Worm (Caenorhabditis elegans): ENCODE results near the gene ubh-4.

The ubh-4 gene

DNA sequence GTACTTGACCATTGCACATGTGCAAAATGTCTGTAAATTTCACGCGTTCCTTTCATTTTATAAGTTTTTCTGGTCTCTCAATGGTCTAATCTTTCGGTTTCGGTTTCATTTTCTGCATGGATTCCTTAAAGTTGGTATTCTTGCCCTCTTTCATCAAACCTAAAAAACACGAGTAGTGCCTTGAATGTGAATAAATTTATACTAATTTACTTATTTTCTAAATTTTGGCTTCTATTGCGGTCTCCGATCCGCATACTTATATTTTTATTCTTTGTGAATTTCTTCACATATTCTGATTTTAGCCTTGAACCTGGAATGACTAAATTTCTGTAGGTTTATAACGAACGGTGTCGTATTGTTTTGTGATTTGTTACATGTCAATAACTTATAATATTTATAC, 26.6 kb upstream of the ubh-4 start, which contains the start of gene pdha-1:
pdha-1 (plus strand) TSS at position 301 of the 400 bp plus-strand sequence.
- TF ChIP-seq let-526 (GFP tag; IDR thresholded peaks at IDR 0.05) (no peak), mes-4 (tag; optimal IDR thresholded peaks at IDR 0.05) (no peak), snpc-3.4 (tag; optimal IDR thresholded peaks at IDR 0.05) (no peak), lsl-1 (GFP tag; optimal IDR thresholded peaks at IDR 0.05) (peak; percentile 10), F22D6.2 (tag; optimal IDR thresholded peaks at IDR 0.05) (no peak), hmg-20 (GFP tag; IDR thresholded peaks at IDR 0.05) (no peak), let-607 (tag; optimal IDR thresholded peaks at IDR 0.05) (peak in 1 of 2 experiments; percentile 12), hrde-1 (tag; optimal IDR thresholded peaks at IDR 0.05; ENCODE audit: borderline replicate concordance) (peak; percentile 32), Y56A3A.18 (GFP tag; IDR thresholded peaks at IDR 0.05) (peak; percentile 44; the same call in 1 of the 2 replicates), attf-3 (GFP tag; conservative IDR thresholded peaks at IDR 0.05) (no peak), Y53G8AR.9 (GFP tag; conservative IDR thresholded peaks at IDR 0.05) (no peak), sptf-2 (GFP tag; optimal IDR thresholded peaks at IDR 0.05) (no peak), hsf-1 (GFP tag; IDR thresholded peaks at IDR 0.05) (peak; percentile 62)

DNA sequence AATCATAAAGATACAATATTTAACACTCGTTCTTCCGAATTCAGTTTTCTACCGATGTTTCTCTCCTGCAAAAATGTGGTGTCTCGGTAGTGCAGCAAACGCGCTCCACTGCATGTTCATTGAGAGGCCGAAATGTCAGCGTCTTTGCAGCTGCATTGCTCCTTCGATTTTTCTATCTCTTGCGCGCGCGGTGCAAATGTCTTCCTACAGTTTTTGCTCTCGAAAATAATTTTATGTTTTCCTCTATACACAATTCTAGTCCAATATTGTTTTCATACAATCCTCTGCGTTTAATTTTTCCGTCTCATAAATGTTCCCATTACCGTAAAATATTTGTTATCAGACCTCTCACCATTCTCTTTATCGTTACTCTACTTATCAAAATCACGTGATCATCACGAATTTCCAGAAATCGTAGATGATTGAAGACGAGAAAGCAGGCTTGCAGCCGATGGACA, 23.0 kb upstream of the ubh-4 start, which contains the start of gene ufd-2:
ufd-2 (plus strand) TSS at position 408 of the 458 bp plus-strand sequence.
- TF ChIP-seq ztf-28 (GFP tag; IDR thresholded peaks at IDR 0.05) (no peak), die-1 (tag; optimal IDR thresholded peaks at IDR 0.05) (no peak), hlh-12 (tag; optimal IDR thresholded peaks at IDR 0.05) (no peak), let-526 (GFP tag; IDR thresholded peaks at IDR 0.05) (no peak), bed-1 (GFP tag; IDR thresholded peaks at IDR 0.05) (no peak), F57A8.1 (GFP tag; optimal IDR thresholded peaks at IDR 0.05) (no peak), ama-1 (optimal IDR thresholded peaks at IDR 0.05) (no peak), ama-1 (GFP tag; optimal IDR thresholded peaks at IDR 0.05) (no peak), let-607 (tag; optimal IDR thresholded peaks at IDR 0.05) (peak in 1 of 2 experiments; percentile 17), ztf-22 (GFP tag; optimal IDR thresholded peaks at IDR 0.05) (no peak), F23B12.7 (tag; optimal IDR thresholded peaks at IDR 0.05; ENCODE audit: insufficient read depth) (peak; percentile 87), nhr-80 (tag; optimal IDR thresholded peaks at IDR 0.05) (peak; percentile 87), attf-6 (GFP tag; IDR thresholded peaks at IDR 0.05) (no peak), T07F8.4 (tag; optimal IDR thresholded peaks at IDR 0.05) (no peak), nhr-179 (tag; optimal IDR thresholded peaks at IDR 0.05) (no peak), athp-1 (tag; optimal IDR thresholded peaks at IDR 0.05) (no peak), bed-2 (GFP tag; IDR thresholded peaks at IDR 0.05) (peak; percentile 73), F10E7.11 (tag; optimal IDR thresholded peaks at IDR 0.05) (no peak), snpc-4 (GFP tag; optimal IDR thresholded peaks at IDR 0.05) (no peak), snpc-4 (tag; optimal IDR thresholded peaks at IDR 0.05) (peak in 2 of 4 experiments; percentile 22 to 25), hmg-1.2 (GFP tag; IDR thresholded peaks at IDR 0.05) (peak; percentile 61; the same call in 1 of the 2 replicates), Y53F4B.3 (GFP tag; IDR thresholded peaks at IDR 0.05) (no peak), nhr-90 (tag; optimal IDR thresholded peaks at IDR 0.05) (no peak), rec-8 (tag; optimal IDR thresholded peaks at IDR 0.05) (no peak), sdz-38 (tag; optimal IDR thresholded peaks at IDR 0.05) (no peak), nhr-27 (tag; optimal IDR thresholded peaks at IDR 0.05) (no peak), snpc-3.4 (tag; optimal IDR thresholded peaks at IDR 0.05) (no peak), B0035.1 (tag; optimal IDR thresholded peaks at IDR 0.05) (no peak), cebp-1 (GFP tag; IDR thresholded peaks at IDR 0.05) (no peak), cebp-1 (tag; optimal IDR thresholded peaks at IDR 0.05) (no peak), ceh-40 (GFP tag; IDR thresholded peaks at IDR 0.05) (no peak), C17E4.6 (GFP tag; IDR thresholded peaks at IDR 0.05) (no peak), F39B2.1 (GFP tag; IDR thresholded peaks at IDR 0.05) (no peak), hrde-1 (tag; optimal IDR thresholded peaks at IDR 0.05; ENCODE audit: borderline replicate concordance) (no peak), lin-26 (GFP tag; IDR thresholded peaks at IDR 0.05) (peak; percentile 68; the same call in 1 of the 2 replicates), ZK185.1 (tag; optimal IDR thresholded peaks at IDR 0.05; ENCODE audit: poor library complexity, severe bottlenecking) (peak; percentile 23), tbp1 (GFP tag; optimal IDR thresholded peaks at IDR 0.05) (no peak), rcor-1 (GFP tag; IDR thresholded peaks at IDR 0.05) (0 out of 2 replicates have a peak, but pooled peaks have one; percentile 64)
